Worm (Caenorhabditis elegans) whole organism, young adult: ENCODE results near the gene F29B9.7.

Experiments
- F57A8.1 ChIP-seq: fragments of 200-800 bp; sonication (Bioruptor generic); optimal IDR thresholded peaks from 2 replicates; lab custom pipeline; 2018; ENCODE audit warnings: mild to moderate bottlenecking, missing genetic modification characterization, moderate library complexity, missing compliant biosample characterization
- Y53F4B.3 ChIP-seq: fragments of 200-800 bp; sonication (Bioruptor generic); IDR thresholded peaks from 2 replicates; pipeline ENCODE4 v1.3.6; 2022; ENCODE audit warnings: missing genetic modification reagents, missing genetic modification characterization, missing compliant biosample characterization
- fkh-3 ChIP-seq: sonication (generic microtip); optimal IDR thresholded peaks from 2 replicates; lab custom pipeline; 2016; ENCODE audit warnings: mild to moderate bottlenecking, missing genetic modification characterization, missing compliant biosample characterization
- hsf-1 ChIP-seq: fragments of 200-800 bp; sonication (Bioruptor generic); IDR thresholded peaks from 2 replicates; pipeline ENCODE4 v1.3.6; 2022; ENCODE audit warnings: missing genetic modification reagents, missing genetic modification characterization, missing compliant biosample characterization
- lin-35 ChIP-seq, 3 experiments: fragments of 150-350 bp in 2 of 3; sonication (generic microtip) in 1 of 3; optimal IDR thresholded peaks; 2 replicates each; lab custom pipeline; 2014 to 2018; ENCODE audit warnings: missing biosample characterization in 3 of 3, missing genetic modification characterization in 3 of 3, missing genetic modification reagents in 3 of 3
- nfya-2 ChIP-seq: fragments of 200-800 bp; sonication (Bioruptor generic); IDR thresholded peaks from 2 replicates; pipeline ENCODE4 v1.3.6; 2022; ENCODE audit warnings: missing genetic modification reagents, missing genetic modification characterization, missing compliant biosample characterization
- rcor-1 ChIP-seq: fragments of 200-800 bp; sonication (Bioruptor generic); IDR thresholded peaks from 2 replicates; pipeline ENCODE4 v1.3.6; 2022; ENCODE audit warnings: missing genetic modification reagents, missing genetic modification characterization, missing compliant biosample characterization
- sdz-38 ChIP-seq: sonication (generic microtip); optimal IDR thresholded peaks from 2 replicates; lab custom pipeline; 2016; ENCODE audit warnings: missing genotype, missing genetic modification characterization, missing compliant biosample characterization
- ztf-28 ChIP-seq: fragments of 200-800 bp; sonication (Bioruptor generic); IDR thresholded peaks from 2 replicates; pipeline ENCODE4 v1.3.6; 2022; ENCODE audit warnings: missing genetic modification reagents, missing genetic modification characterization, missing compliant biosample characterization

DNA sequence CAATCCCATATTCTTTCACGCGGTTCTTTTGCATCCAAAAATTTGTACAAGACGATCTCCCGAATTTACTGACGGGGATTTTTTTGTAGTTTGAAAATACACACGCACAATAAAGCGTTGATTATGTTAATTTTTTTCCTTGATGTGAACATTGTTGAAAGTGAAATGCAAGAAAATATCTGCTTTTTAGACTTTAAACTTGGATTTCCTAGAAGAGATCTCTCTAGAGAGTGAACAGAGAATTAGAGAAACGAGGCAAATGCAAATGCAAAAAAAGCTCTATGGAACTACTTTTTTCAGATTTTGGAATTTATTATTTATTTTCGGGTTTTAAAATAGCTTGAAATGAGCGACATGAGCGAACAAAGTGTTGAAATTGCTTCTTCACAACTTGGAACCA lies 15.5 kb downstream of the F29B9.7 start, which contains the start of gene F29B9.1:
- TF ChIP-seq lin-35 (GFP tag; optimal IDR thresholded peaks at IDR 0.05; lab: Kevin White, UChicago) (no peak), hsf-1 (GFP tag; lab: Robert Waterston, UW) (no peak), F57A8.1 (no peak), ztf-28 (GFP tag; lab: Robert Waterston, UW) (no peak), sdz-38 (tag; lab: Kevin White, UChicago) (no peak), Y53F4B.3 (no peak), nfya-2 (no peak), rcor-1 (no peak), fkh-3 (tag; lab: Kevin White, UChicago) (no peak)
